Fruit fly (Drosophila melanogaster): Measurements from ENCODE around the gene Bcat.

- TF ChIP-seq CG3032 (tag; optimal IDR thresholded peaks at IDR 0.05), result no peak
- no peak for TF ChIP-seq CG3919 (GFP tag; optimal IDR thresholded peaks at IDR 0.05)
- TF ChIP-seq CG6854 (GFP tag; optimal IDR thresholded peaks at IDR 0.05), result no peak
- TF ChIP-seq ss (GFP tag; optimal IDR thresholded peaks at IDR 0.05), result no peak
- no peak for TF ChIP-seq Sox14 (GFP tag; optimal IDR thresholded peaks at IDR 0.05)
- no peak for TF ChIP-seq Lpt (GFP tag; optimal IDR thresholded peaks at IDR 0.05)
- no peak for TF ChIP-seq Eip93F (GFP tag; optimal IDR thresholded peaks at IDR 0.05)
- TF ChIP-seq CG9139 (GFP tag; optimal IDR thresholded peaks at IDR 0.05), result no peak
- no peak for TF ChIP-seq vri (GFP tag; optimal IDR thresholded peaks at IDR 0.05)
- no peak for TF ChIP-seq Blimp-1 (GFP tag; optimal IDR thresholded peaks at IDR 0.05)
These were observed 6.1 kb downstream of the Bcat start, which contains the start of gene CG12725 for dm6 chrX:13402763-13403162.
